Fruit fly (Drosophila melanogaster) whole organism: ENCODE data around the gene CG13457.

Experiments
- CG8478 ChIP-seq: fragments of >200 bp; optimal IDR thresholded peaks from 2 replicates; lab custom pipeline; 2018; ENCODE audit warnings: inconsistent platforms
- Dll ChIP-seq: fragments of >200 bp; optimal IDR thresholded peaks from 2 replicates; lab custom pipeline; 2017
- EcR ChIP-seq, 2 experiments: fragments of >200 bp; optimal IDR thresholded peaks; 2 replicates each; lab custom pipeline; 2017; ENCODE audit warnings: missing biosample characterization in 2 of 2, missing genetic modification characterization in 2 of 2, missing genetic modification reagents in 2 of 2
- psq ChIP-seq: fragments of >200 bp; optimal IDR thresholded peaks from 2 replicates; lab custom pipeline; 2017
- usp ChIP-seq: fragments of >200 bp; optimal IDR thresholded peaks from 2 replicates; lab custom pipeline; 2017; ENCODE audit warnings: missing biosample characterization, missing genetic modification characterization, mixed read lengths

- TF ChIP-seq CG8478 (lab: Kevin White, UChicago): no peak
- no peak for TF ChIP-seq EcR (GFP tag; optimal IDR thresholded peaks at IDR 0.05; lab: Kevin White, UChicago)
- TF ChIP-seq usp: no peak
- no peak for TF ChIP-seq Dll (lab: Kevin White, UChicago)
- TF ChIP-seq psq: no peak
These were observed 18.9 kb upstream of the CG13457 start for dm6 chr3L:15150028-15150427.
